Fruit fly (Drosophila melanogaster): Measurements from ENCODE around the gene Lint-1.

Lint-1 gene

dm6 chrX:11146598-11147176 lies 2.4 kb upstream of the Lint-1 start:
- TF ChIP-seq nom (GFP tag; optimal IDR thresholded peaks at IDR 0.05) (peak; percentile 30), CG12391 (tag; optimal IDR thresholded peaks at IDR 0.05) (peak; percentile 30), Hr51 (GFP tag; optimal IDR thresholded peaks at IDR 0.05) (no peak), D19A (tag; optimal IDR thresholded peaks at IDR 0.05) (peak; percentile 12), Pdp1 (GFP tag; optimal IDR thresholded peaks at IDR 0.05) (peak in 1 of 2 experiments; percentile 14), crp (GFP tag; optimal IDR thresholded peaks at IDR 0.05) (peak in 1 of 2 experiments; percentile 3), Neu2 (GFP tag; optimal IDR thresholded peaks at IDR 0.05; ENCODE audit: borderline replicate concordance) (no peak), sc (optimal IDR thresholded peaks at IDR 0.05) (no peak), sc (GFP tag; optimal IDR thresholded peaks at IDR 0.05) (no peak), Side (GFP tag; optimal IDR thresholded peaks at IDR 0.05) (peak; percentile 17), NC2β (GFP tag; optimal IDR thresholded peaks at IDR 0.05) (no peak), CG9727 (GFP tag; optimal IDR thresholded peaks at IDR 0.05) (peak; percentile 49), row (GFP tag; IDR thresholded peaks at IDR 0.05) (peak; percentile 64), seq (GFP tag; IDR thresholded peaks at IDR 0.05) (0 out of 2 replicates have a peak, but pooled peaks have one; percentile 32), pfk (GFP tag; optimal IDR thresholded peaks at IDR 0.05) (no peak), bab2 (GFP tag; optimal IDR thresholded peaks at IDR 0.05) (no peak), CG12769 (tag; optimal IDR thresholded peaks at IDR 0.05) (no peak), Gug (GFP tag; IDR thresholded peaks at IDR 0.05) (no peak; the same call in 3 of the 4 replicates), cas (GFP tag; IDR thresholded peaks at IDR 0.05) (no peak), eve (GFP tag; optimal IDR thresholded peaks at IDR 0.05) (no peak), Blimp-1 (GFP tag; optimal IDR thresholded peaks at IDR 0.05) (no peak), twi (tag; optimal IDR thresholded peaks at IDR 0.05) (peak; percentile 24), pnt (GFP tag; optimal IDR thresholded peaks at IDR 0.05) (peak; percentile 19), CG4730 (GFP tag; IDR thresholded peaks at IDR 0.05) (0 out of 2 replicates have a peak, but pooled peaks have one; percentile 5), CG14710 (tag; optimal IDR thresholded peaks at IDR 0.05) (peak; percentile 16), maf-S (GFP tag; optimal IDR thresholded peaks at IDR 0.05) (no peak), Drgx (GFP tag; IDR thresholded peaks at IDR 0.05) (0 out of 2 replicates have a peak, but pooled peaks have one; percentile 22), CG15479 (GFP tag; optimal IDR thresholded peaks at IDR 0.05) (peak; percentile 64), Antp (GFP tag; optimal IDR thresholded peaks at IDR 0.05) (peak; percentile 14), CG4360 (GFP tag; IDR thresholded peaks at IDR 0.05) (peak; percentile 94), ci (GFP tag; IDR thresholded peaks at IDR 0.05) (peak; percentile 68; the same call in 2 of the 3 replicates), CG2712 (tag; optimal IDR thresholded peaks at IDR 0.05) (peak; percentile 37), CG11560 (tag; IDR thresholded peaks at IDR 0.05) (no peak), pan (optimal IDR thresholded peaks at IDR 0.05) (no peak), pan (GFP tag; optimal IDR thresholded peaks at IDR 0.05 in 1 of 2, IDR thresholded peaks at IDR 0.05 in 1 of 2) (peak in 1 of 2 experiments; percentile 61), Opbp (GFP tag; IDR thresholded peaks at IDR 0.05; ENCODE audit: partially characterized antibody) (no peak), dmrt11E (tag; optimal IDR thresholded peaks at IDR 0.05) (peak; percentile 34), her (GFP tag; optimal IDR thresholded peaks at IDR 0.05) (no peak), Dbx (GFP tag; IDR thresholded peaks at IDR 0.05) (no peak), ac (GFP tag; optimal IDR thresholded peaks at IDR 0.05) (peak; percentile 69), Fer1 (GFP tag; optimal IDR thresholded peaks at IDR 0.05) (peak; percentile 34), Sry-β (GFP tag; optimal IDR thresholded peaks at IDR 0.05) (no peak), BEAF-32 (GFP tag; optimal IDR thresholded peaks at IDR 0.05) (no peak), CG17361 (GFP tag; IDR thresholded peaks at IDR 0.05) (0 out of 3 replicates have a peak, but pooled peaks have one; percentile 10), NK7.1 (GFP tag; optimal IDR thresholded peaks at IDR 0.05) (peak; percentile 6), CG15696 (tag; optimal IDR thresholded peaks at IDR 0.05) (peak; percentile 46), CG17359 (tag; optimal IDR thresholded peaks at IDR 0.05) (peak; percentile 26), CG17829 (tag; optimal IDR thresholded peaks at IDR 0.05) (peak; percentile 29), Ptx1 (GFP tag; IDR thresholded peaks at IDR 0.05) (0 out of 2 replicates have a peak, but pooled peaks have one; percentile 11)

Data from whole organism, embryonic.